Fruit fly (Drosophila melanogaster): Measurements from ENCODE around the gene PIG-Q.

- TF ChIP-seq usp (GFP tag; optimal IDR thresholded peaks at IDR 0.05) (no peak), psq (optimal IDR thresholded peaks at IDR 0.05) (no peak), CG8478 (optimal IDR thresholded peaks at IDR 0.05) (no peak), Dll (optimal IDR thresholded peaks at IDR 0.05) (no peak), pan (optimal IDR thresholded peaks at IDR 0.05) (no peak)
These were observed 9.6 kb downstream of the PIG-Q start for dm6 chrX:16368585-16368984.
